Worm (Caenorhabditis elegans) whole organism, L1 larva: ENCODE measurements around the gene hap-1.

Experiments
- C04F5.9 ChIP-seq: sonication (generic microtip); optimal IDR thresholded peaks from 2 replicates; lab custom pipeline; 2016; ENCODE audit warnings: missing genetic modification characterization, missing compliant biosample characterization
- C16A3.4 ChIP-seq: fragments of 150-350 bp; optimal IDR thresholded peaks from 2 replicates; lab custom pipeline; 2014; ENCODE audit warnings: missing biosample characterization, missing genetic modification characterization
- F16B12.6 ChIP-seq: fragments of 150-350 bp; optimal IDR thresholded peaks from 2 replicates; lab custom pipeline; 2014; ENCODE audit warnings: missing biosample characterization, missing genetic modification characterization
- Y116A8C.19 ChIP-seq: sonication (generic microtip); optimal IDR thresholded peaks from 2 replicates; lab custom pipeline; 2016; ENCODE audit warnings: missing compliant biosample characterization, missing genetic modification characterization, borderline replicate concordance
- ceh-63 ChIP-seq: fragments of 200-800 bp; sonication (Bioruptor generic); optimal IDR thresholded peaks from 2 replicates; lab custom pipeline; 2018; ENCODE audit warnings: mild to moderate bottlenecking, missing genetic modification characterization, missing compliant biosample characterization
- ceh-90 ChIP-seq: sonication (generic microtip); optimal IDR thresholded peaks from 2 replicates; lab custom pipeline; 2016; ENCODE audit warnings: missing genetic modification characterization, missing compliant biosample characterization
- ces-1 ChIP-seq: fragments of 150-350 bp; optimal IDR thresholded peaks from 2 replicates; lab custom pipeline; 2014; ENCODE audit warnings: missing biosample characterization, missing genetic modification reagents, missing genetic modification characterization
- dpl-1 ChIP-seq, 3 experiments: fragments of 150-350 bp in 2 of 3; sonication (generic microtip) in 1 of 3; optimal IDR thresholded peaks; 2 replicates each; lab custom pipeline; 2014 to 2017; ENCODE audit warnings: missing biosample characterization in 3 of 3, missing genetic modification characterization in 3 of 3, missing genetic modification reagents in 3 of 3
- efl-1 ChIP-seq, 4 experiments: fragments of 150-350 bp; optimal IDR thresholded peaks in 3 of 4; peaks in 1 of 4; 1 replicate in 1 of 4; 2 replicates in 3 of 4; lab custom pipeline; 2014; ENCODE audit warnings: missing biosample characterization in 2 of 4, missing genetic modification characterization in 2 of 4, missing genetic modification reagents in 2 of 4
- egl-27 ChIP-seq, 2 experiments: fragments of 150-350 bp in 1 of 2; sonication (generic microtip); optimal IDR thresholded peaks; 3 replicates each; lab custom pipeline; 2017 to 2018; ENCODE audit warnings: missing biosample characterization in 2 of 2, missing genetic modification characterization in 2 of 2, missing genetic modification reagents in 2 of 2
- elt-2 ChIP-seq: sonication (generic microtip); optimal IDR thresholded peaks from 2 replicates; lab custom pipeline; 2016; ENCODE audit warnings: missing genetic modification characterization, mild to moderate bottlenecking, inconsistent platforms, missing compliant biosample characterization, missing genetic modification reagents
- elt-3 ChIP-seq, 6 experiments: fragments of 150-350 bp in 1 of 6; sonication (generic microtip); optimal IDR thresholded peaks; 2 replicates each; lab custom pipeline; 2017 to 2018; ENCODE audit warnings: missing biosample characterization in 6 of 6, missing genetic modification characterization in 6 of 6, inconsistent platforms in 1 of 6
- fkh-4 ChIP-seq: sonication (generic microtip); optimal IDR thresholded peaks from 2 replicates; lab custom pipeline; 2016; ENCODE audit warnings: missing compliant biosample characterization, missing genetic modification characterization, borderline replicate concordance
- fos-1 ChIP-seq: fragments of 150-350 bp; optimal IDR thresholded peaks from 2 replicates; lab custom pipeline; 2014; ENCODE audit warnings: missing biosample characterization, missing genetic modification characterization
- grh-1 ChIP-seq: fragments of 200-800 bp; sonication (Bioruptor generic); IDR thresholded peaks from 2 replicates; pipeline ENCODE4 v1.3.6; 2022; ENCODE audit warnings: missing genetic modification reagents, missing genetic modification characterization, missing compliant biosample characterization
- hlh-17 ChIP-seq: fragments of 200-800 bp; sonication (Bioruptor generic); optimal IDR thresholded peaks from 2 replicates; lab custom pipeline; 2018; ENCODE audit warnings: missing genetic modification characterization, mild to moderate bottlenecking, missing compliant biosample characterization, moderate library complexity, borderline replicate concordance
- hpl-2 ChIP-seq: fragments of 150-350 bp; optimal IDR thresholded peaks from 2 replicates; lab custom pipeline; 2014; ENCODE audit warnings: missing biosample characterization, missing genetic modification reagents, missing genetic modification characterization
- isw-1 ChIP-seq: fragments of 200-800 bp; sonication (Bioruptor generic); IDR thresholded peaks from 2 replicates; pipeline ENCODE4 v1.3.6; 2022; ENCODE audit warnings: missing genetic modification characterization, missing compliant biosample characterization
- jun-1 ChIP-seq: fragments of 150-350 bp; optimal IDR thresholded peaks from 2 replicates; lab custom pipeline; 2014; ENCODE audit warnings: missing biosample characterization, missing genetic modification reagents, missing genetic modification characterization
- lin-13 ChIP-seq: fragments of 150-350 bp; optimal IDR thresholded peaks from 2 replicates; lab custom pipeline; 2014; ENCODE audit warnings: missing biosample characterization, missing genetic modification reagents, missing genetic modification characterization
- lin-14 ChIP-seq: fragments of 200-800 bp; sonication (Bioruptor generic); optimal IDR thresholded peaks from 2 replicates; lab custom pipeline; 2018; ENCODE audit warnings: mild to moderate bottlenecking, missing genetic modification characterization, moderate library complexity, missing compliant biosample characterization
- lin-35 ChIP-seq, 2 experiments: fragments of 150-350 bp; optimal IDR thresholded peaks; 2 replicates each; lab custom pipeline; 2014; ENCODE audit warnings: missing biosample characterization in 2 of 2, missing genetic modification characterization in 2 of 2, missing genetic modification reagents in 2 of 2
- lin-39 ChIP-seq: fragments of 150-350 bp; optimal IDR thresholded peaks from 2 replicates; lab custom pipeline; 2014; ENCODE audit warnings: missing biosample characterization, missing genetic modification reagents, missing genetic modification characterization
- lir-3 ChIP-seq: sonication (generic microtip); optimal IDR thresholded peaks from 2 replicates; lab custom pipeline; 2016; ENCODE audit warnings: mild to moderate bottlenecking, missing genetic modification characterization, moderate library complexity, missing compliant biosample characterization; ENCODE audit not compliant: poor library complexity
- mdl-1 ChIP-seq, 2 experiments: fragments of 150-350 bp; optimal IDR thresholded peaks; 2 replicates each; lab custom pipeline; 2014 to 2017; ENCODE audit warnings: missing biosample characterization in 2 of 2, missing genetic modification characterization in 2 of 2, inconsistent platforms in 1 of 2
- mep-1 ChIP-seq: fragments of 150-350 bp; optimal IDR thresholded peaks from 2 replicates; lab custom pipeline; 2014; ENCODE audit warnings: missing biosample characterization, missing genetic modification characterization
- nhr-19 ChIP-seq: fragments of 200-800 bp; sonication (Bioruptor generic); conservative IDR thresholded peaks from 2 replicates; pipeline ENCODE4 v1.3.6; 2022; ENCODE audit warnings: missing genetic modification characterization, missing compliant biosample characterization
- nhr-20 ChIP-seq: sonication (generic microtip); optimal IDR thresholded peaks from 2 replicates; lab custom pipeline; 2016; ENCODE audit warnings: mild to moderate bottlenecking, missing genetic modification characterization, missing compliant biosample characterization
- nhr-237 ChIP-seq: fragments of 150-350 bp; optimal IDR thresholded peaks from 2 replicates; lab custom pipeline; 2014; ENCODE audit warnings: missing biosample characterization, missing genetic modification characterization
- nhr-47 ChIP-seq: sonication (generic microtip); optimal IDR thresholded peaks from 2 replicates; lab custom pipeline; 2016; ENCODE audit warnings: mild to moderate bottlenecking, missing genetic modification characterization, moderate library complexity, missing compliant biosample characterization
- nhr-71 ChIP-seq: sonication (generic microtip); optimal IDR thresholded peaks from 2 replicates; lab custom pipeline; 2016; ENCODE audit warnings: mild to moderate bottlenecking, missing genetic modification characterization, moderate library complexity, missing compliant biosample characterization
- nhr-76 ChIP-seq: sonication (generic microtip); optimal IDR thresholded peaks from 2 replicates; lab custom pipeline; 2017; ENCODE audit warnings: missing biosample characterization, missing genetic modification characterization
- nhr-85 ChIP-seq: sonication (generic microtip); peaks from one replicate; lab custom pipeline; 2016; ENCODE audit warnings: missing genetic modification characterization, inconsistent platforms, missing compliant biosample characterization
- nhr-90 ChIP-seq: sonication (generic microtip); optimal IDR thresholded peaks from 2 replicates; lab custom pipeline; 2016; ENCODE audit warnings: mild to moderate bottlenecking, missing genetic modification characterization, missing compliant biosample characterization; ENCODE audit not compliant: poor library complexity
- pax-3 ChIP-seq: fragments of 200-800 bp; sonication (Bioruptor generic); optimal IDR thresholded peaks from 2 replicates; lab custom pipeline; 2018; ENCODE audit warnings: mild to moderate bottlenecking, missing genetic modification characterization, moderate library complexity, missing compliant biosample characterization
- rnt-1 ChIP-seq: sonication (generic microtip); optimal IDR thresholded peaks from 2 replicates; lab custom pipeline; 2016; ENCODE audit warnings: mild to moderate bottlenecking, missing genetic modification characterization, moderate library complexity, missing compliant biosample characterization
- skn-1 ChIP-seq: fragments of 150-350 bp; optimal IDR thresholded peaks from 2 replicates; lab custom pipeline; 2014; ENCODE audit warnings: missing biosample characterization, missing genetic modification characterization
- snpc-4 ChIP-seq: fragments of 150-350 bp; optimal IDR thresholded peaks from 2 replicates; lab custom pipeline; 2014; ENCODE audit warnings: missing biosample characterization, missing genetic modification characterization
- snu-23 ChIP-seq: sonication (generic microtip); optimal IDR thresholded peaks from 2 replicates; lab custom pipeline; 2016; ENCODE audit warnings: missing genetic modification characterization, missing compliant biosample characterization
- sup-37 ChIP-seq: fragments of 200-800 bp; sonication (Bioruptor generic); optimal IDR thresholded peaks from 2 replicates; lab custom pipeline; 2018; ENCODE audit warnings: mild to moderate bottlenecking, missing genetic modification characterization, missing compliant biosample characterization
- unc-130 ChIP-seq: fragments of 150-350 bp; optimal IDR thresholded peaks from 2 replicates; lab custom pipeline; 2017; ENCODE audit warnings: missing biosample characterization, missing genetic modification characterization, inconsistent platforms
- unc-30 ChIP-seq: sonication (generic microtip); optimal IDR thresholded peaks from 2 replicates; lab custom pipeline; 2017; ENCODE audit warnings: missing biosample characterization, missing genetic modification characterization
- unc-98 ChIP-seq: fragments of 200-800 bp; sonication (Bioruptor generic); IDR thresholded peaks from 2 replicates; pipeline ENCODE4 v1.3.6; 2022; ENCODE audit warnings: missing genetic modification characterization, missing compliant biosample characterization
- zag-1 ChIP-seq: fragments of 150-350 bp; optimal IDR thresholded peaks from 2 replicates; lab custom pipeline; 2014; ENCODE audit warnings: missing biosample characterization, missing genetic modification characterization

Gene hap-1

DNA sequence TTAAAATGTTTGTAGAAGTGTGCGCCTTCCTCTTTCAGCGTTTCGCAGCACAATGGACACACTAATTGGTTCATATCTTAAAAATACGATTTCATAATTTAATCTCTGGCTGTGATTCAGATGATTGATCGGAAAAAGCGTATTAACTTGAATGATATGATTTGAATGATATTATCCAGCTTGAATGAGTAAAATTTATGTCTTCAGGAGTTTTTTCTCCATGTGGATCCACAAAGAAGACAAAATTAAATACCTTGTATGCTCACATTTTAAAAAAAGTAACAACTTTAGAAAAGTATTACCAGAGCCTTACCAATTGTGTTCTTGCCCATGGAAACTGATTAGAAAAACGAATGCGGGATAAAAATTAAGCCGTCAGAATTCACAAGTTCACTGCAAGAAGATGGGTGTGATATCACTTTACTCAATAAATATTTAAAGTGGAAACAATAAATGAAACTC is 9.7 kb downstream of the hap-1 start, which contains the start of gene ztf-8 (continued):
- TF ChIP-seq C16A3.4 (tag; lab: Kevin White, UChicago) (no peak), nhr-237 (tag; lab: Kevin White, UChicago) (no peak), mdl-1 (tag; optimal IDR thresholded peaks at IDR 0.05; lab: Kevin White, UChicago) (no peak), nhr-20 (tag; lab: Kevin White, UChicago) (peak; percentile 7), mep-1 (tag; lab: Kevin White, UChicago) (peak; percentile 40), dpl-1 (GFP tag; optimal IDR thresholded peaks at IDR 0.05; lab: Kevin White, UChicago) (peak in 1 of 3 experiments; percentile 6), snu-23 (peak; percentile 24), sup-37 (GFP tag; lab: Kevin White, UChicago) (no peak), nhr-76 (tag; lab: Kevin White, UChicago) (no peak), nhr-90 (tag; lab: Kevin White, UChicago) (peak; percentile 5)

ce11 chrIII:5274250-5274649 is 10.5 kb downstream of the hap-1 start:
- TF ChIP-seq nhr-85 (peak; percentile 30), Y116A8C.19 (no peak), efl-1 (optimal IDR thresholded peaks at IDR 0.05; lab: Kevin White, UChicago) (no peak), efl-1 (GFP tag; optimal IDR thresholded peaks at IDR 0.05 in 1 of 2; lab: Kevin White, UChicago) (peak in 1 of 2 experiments; percentile 37)
- TF ChIP-seq, all 84 proteins: peak for 2

DNA sequence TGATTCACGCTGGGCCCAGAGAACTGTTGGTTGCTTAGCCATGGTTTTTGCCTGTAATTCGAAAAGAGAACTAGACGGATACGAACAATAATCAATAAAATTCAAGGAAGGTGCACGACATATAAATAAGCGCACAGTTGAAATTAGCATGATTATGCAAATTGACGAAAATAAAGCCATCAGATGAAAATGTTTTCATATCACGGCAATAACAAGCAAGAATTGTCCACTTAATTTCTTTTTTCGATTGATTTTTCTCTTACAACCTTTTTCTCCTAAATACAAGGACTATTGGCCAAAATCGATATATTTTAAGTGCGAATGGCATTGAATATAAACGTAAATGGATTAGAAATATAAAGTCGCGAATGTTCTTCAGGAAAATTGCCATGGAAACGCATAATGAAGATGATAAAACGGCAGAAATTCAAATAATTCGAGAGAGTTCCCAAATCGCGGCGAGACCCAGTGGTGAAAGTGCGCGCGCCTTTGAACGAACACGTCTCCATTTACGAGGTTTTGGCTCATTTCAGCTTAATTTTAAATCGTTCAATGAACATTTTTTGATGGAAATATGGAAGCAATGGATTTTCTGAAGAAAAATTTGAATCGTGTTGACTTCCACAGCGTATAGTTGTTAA is 11.1 kb downstream of the hap-1 start, which contains the start of the genes daf-41 and toc-1:
TSS of gene daf-41 (minus strand) at position 51 of the 641 bp plus-strand sequence.
TSS of gene toc-1 (plus strand) at position 537 of the 641 bp plus-strand sequence.
- TF ChIP-seq Y116A8C.19 (no peak), unc-130 (peak; percentile 17), nhr-47 (peak; percentile 47), lin-39 (tag; lab: Kevin White, UChicago) (no peak), nhr-71 (tag; lab: Kevin White, UChicago) (peak; percentile 59), elt-2 (tag; lab: Kevin White, UChicago) (no peak), jun-1 (tag; lab: Kevin White, UChicago) (peak; percentile 20), hlh-17 (GFP tag; lab: Kevin White, UChicago) (no peak), grh-1 (GFP tag; lab: Robert Waterston, UW) (no peak), dpl-1 (GFP tag; optimal IDR thresholded peaks at IDR 0.05; lab: Kevin White, UChicago) (peak; percentile 54 to 71 (median 58)), unc-98 (GFP tag; lab: Robert Waterston, UW) (no peak), C04F5.9 (tag; lab: Kevin White, UChicago) (no peak), nhr-90 (tag; lab: Kevin White, UChicago) (no peak), elt-3 (tag; optimal IDR thresholded peaks at IDR 0.05; lab: Kevin White, UChicago) (peak in 1 of 6 experiments; percentile 20), unc-30 (tag; lab: Kevin White, UChicago) (no peak), hpl-2 (GFP tag; lab: Kevin White, UChicago) (no peak), lir-3 (tag; lab: Kevin White, UChicago) (no peak), lin-35 (GFP tag; optimal IDR thresholded peaks at IDR 0.05; lab: Kevin White, UChicago) (peak; percentile 72 to 77), egl-27 (tag; optimal IDR thresholded peaks at IDR 0.05; lab: Kevin White, UChicago) (no peak), nhr-19 (GFP tag; lab: Robert Waterston, UW) (peak; percentile 18; the same call in 1 of the 2 replicates), C16A3.4 (tag; lab: Kevin White, UChicago) (peak; percentile 57), snu-23 (peak; percentile 68), snpc-4 (no peak), ceh-63 (GFP tag; lab: Kevin White, UChicago) (no peak), pax-3 (no peak), skn-1 (tag; lab: Kevin White, UChicago) (peak; percentile 77), ces-1 (GFP tag; lab: Kevin White, UChicago) (no peak), rnt-1 (tag; lab: Kevin White, UChicago) (peak; percentile 11), F16B12.6 (tag; lab: Kevin White, UChicago) (peak; percentile 13), fos-1 (tag; lab: Kevin White, UChicago) (peak; percentile 20), isw-1 (GFP tag; lab: Robert Waterston, UW) (peak; percentile 18; the same call in 1 of the 2 replicates), lin-13 (peak; percentile 48), ceh-90 (tag; lab: Kevin White, UChicago) (peak; percentile 18), mep-1 (tag; lab: Kevin White, UChicago) (peak; percentile 82), zag-1 (tag; lab: Kevin White, UChicago) (no peak), efl-1 (optimal IDR thresholded peaks at IDR 0.05; lab: Kevin White, UChicago) (peak; percentile 50 to 68), efl-1 (GFP tag; optimal IDR thresholded peaks at IDR 0.05 in 1 of 2; lab: Kevin White, UChicago) (peak; percentile 68 to 91), fkh-4 (no peak), lin-14 (GFP tag; lab: Kevin White, UChicago) (peak; percentile 65)
